Fruit fly (Drosophila melanogaster): Measurements from ENCODE around the gene Set8.
A peak's percentile ranks its signal among the peaks of the same experiment; 100 is the strongest.

The Set8 gene

DNA sequence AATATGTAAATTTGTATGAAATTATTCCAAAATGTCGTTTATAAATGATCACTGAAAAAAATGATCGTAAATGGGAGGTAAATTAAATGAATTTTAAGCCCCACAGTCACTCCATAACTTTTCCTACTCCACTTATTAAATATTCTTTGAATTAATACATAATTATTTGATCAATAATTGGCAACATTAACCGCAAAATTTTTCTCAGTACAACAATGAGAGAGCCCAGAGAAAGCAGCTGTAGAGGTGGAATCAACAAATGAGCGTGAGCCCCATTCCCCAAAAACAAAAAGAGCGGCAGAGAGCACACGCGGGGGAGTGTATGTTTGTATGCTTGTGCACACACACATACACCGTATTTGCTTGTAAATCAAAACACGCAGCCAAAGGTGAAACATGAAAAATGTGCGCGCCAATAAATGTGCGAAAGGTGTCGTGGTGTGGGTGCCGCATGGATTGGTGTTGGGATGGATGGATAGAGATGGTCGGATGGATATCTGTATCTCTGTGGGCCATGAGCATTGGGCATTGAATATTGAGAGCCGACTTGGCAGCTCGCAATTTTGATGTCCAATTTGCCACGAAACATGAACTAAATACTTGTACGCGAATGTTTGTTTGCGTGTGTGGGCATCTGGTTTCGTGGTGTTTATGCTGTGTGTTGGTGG is 31.9 kb upstream of the Set8 start (continued):
- TF ChIP-seq CG17829 (tag; optimal IDR thresholded peaks at IDR 0.05) (peak; percentile 99), BtbVII (GFP tag; optimal IDR thresholded peaks at IDR 0.05) (peak; percentile 98), ERR (GFP tag; optimal IDR thresholded peaks at IDR 0.05) (peak; percentile 89), D19A (tag; optimal IDR thresholded peaks at IDR 0.05) (peak; percentile 96), CG18476 (GFP tag; optimal IDR thresholded peaks at IDR 0.05) (peak; percentile 98), bsh (GFP tag; optimal IDR thresholded peaks at IDR 0.05) (peak; percentile 86 to 99), sens-2 (GFP tag; IDR thresholded peaks at IDR 0.05) (no peak), bowl (GFP tag; IDR thresholded peaks at IDR 0.05) (no peak), CG11398 (GFP tag; optimal IDR thresholded peaks at IDR 0.05) (peak; percentile 83), CG34376 (GFP tag; optimal IDR thresholded peaks at IDR 0.05) (peak; percentile 92), kay (GFP tag; optimal IDR thresholded peaks at IDR 0.05) (peak; percentile 96), al (GFP tag; IDR thresholded peaks at IDR 0.05) (no peak), HLH4C (GFP tag; IDR thresholded peaks at IDR 0.05; ENCODE audit: partially characterized antibody) (no peak), H2.0 (GFP tag; IDR thresholded peaks at IDR 0.05) (no peak), CG9437 (GFP tag; optimal IDR thresholded peaks at IDR 0.05) (peak; percentile 95), CG2875 (GFP tag; optimal IDR thresholded peaks at IDR 0.05) (peak; percentile 98), CG4360 (GFP tag; IDR thresholded peaks at IDR 0.05) (no peak), knrl (GFP tag; IDR thresholded peaks at IDR 0.05; ENCODE audit: partially characterized antibody) (no peak), wek (GFP tag; optimal IDR thresholded peaks at IDR 0.05) (peak; percentile 86), Scr (GFP tag; IDR thresholded peaks at IDR 0.05; ENCODE audit: partially characterized antibody) (no peak), CG4820 (GFP tag; optimal IDR thresholded peaks at IDR 0.05) (peak; percentile 97), Camta (GFP tag; optimal IDR thresholded peaks at IDR 0.05) (peak; percentile 95), CG15479 (GFP tag; optimal IDR thresholded peaks at IDR 0.05) (no peak), Ada2b (GFP tag; IDR thresholded peaks at IDR 0.05) (no peak), hbn (GFP tag; IDR thresholded peaks at IDR 0.05; ENCODE audit: partially characterized antibody) (no peak), gro (GFP tag; optimal IDR thresholded peaks at IDR 0.05) (peak; percentile 94), CG17802 (tag; optimal IDR thresholded peaks at IDR 0.05) (peak; percentile 90), CG12659 (GFP tag; optimal IDR thresholded peaks at IDR 0.05) (peak; percentile 99), CG9932 (GFP tag; IDR thresholded peaks at IDR 0.05) (no peak), ems (GFP tag; optimal IDR thresholded peaks at IDR 0.05) (peak; percentile 91), gcm (GFP tag; optimal IDR thresholded peaks at IDR 0.05) (peak; percentile 98), Fer2 (tag; optimal IDR thresholded peaks at IDR 0.05) (peak; percentile 94), Dll (GFP tag; IDR thresholded peaks at IDR 0.05; ENCODE audit: partially characterized antibody) (no peak), emc (GFP tag; optimal IDR thresholded peaks at IDR 0.05) (peak; percentile 89), CG15269 (tag; optimal IDR thresholded peaks at IDR 0.05) (peak; percentile 99), CG8478 (optimal IDR thresholded peaks at IDR 0.05) (no peak), hb (GFP tag; IDR thresholded peaks at IDR 0.05; ENCODE audit: partially characterized antibody) (no peak), CG2712 (tag; optimal IDR thresholded peaks at IDR 0.05) (peak; percentile 99), crol (GFP tag; IDR thresholded peaks at IDR 0.05) (no peak), grn (GFP tag; optimal IDR thresholded peaks at IDR 0.05) (peak; percentile 87), CG10274 (GFP tag; optimal IDR thresholded peaks at IDR 0.05) (peak; percentile 91), CG18619 (GFP tag; optimal IDR thresholded peaks at IDR 0.05) (peak; percentile 98), zen (tag; optimal IDR thresholded peaks at IDR 0.05) (peak; percentile 96), CG8089 (GFP tag; optimal IDR thresholded peaks at IDR 0.05) (peak; percentile 89), CG3163 (GFP tag; optimal IDR thresholded peaks at IDR 0.05) (peak; percentile 58), HHEX (GFP tag; optimal IDR thresholded peaks at IDR 0.05) (peak; percentile 98), CG13894 (tag; optimal IDR thresholded peaks at IDR 0.05) (peak; percentile 95), CG17361 (GFP tag; IDR thresholded peaks at IDR 0.05) (no peak), crp (GFP tag; optimal IDR thresholded peaks at IDR 0.05) (peak; percentile 28 to 75)

All from whole organism, embryonic.